Fruit fly (Drosophila melanogaster) whole organism, embryonic: ENCODE data around the gene Sbp2.

Source experiments
- B-H1 ChIP-seq: fragments of 200-800 bp; sonication (Bioruptor generic); IDR thresholded peaks from 3 replicates; pipeline ENCODE4 v1.3.6; 2022; ENCODE audit warnings: missing biosample characterization, missing genetic modification characterization
- Blimp-1 ChIP-seq: fragments of 200-800 bp; sonication (Bioruptor generic); optimal IDR thresholded peaks from 3 replicates; lab custom pipeline; 2018; ENCODE audit warnings: missing biosample characterization, missing genetic modification characterization, mild to moderate bottlenecking, moderate library complexity, missing genetic modification reagents
- Bteb2 ChIP-seq: fragments of 200-800 bp; sonication (Bioruptor generic); optimal IDR thresholded peaks from 2 replicates; lab custom pipeline; 2016; ENCODE audit warnings: missing biosample characterization, missing genetic modification characterization
- CG10565 ChIP-seq: fragments of 200-800 bp; sonication (Bioruptor generic); optimal IDR thresholded peaks from 3 replicates; lab custom pipeline; 2016; ENCODE audit warnings: missing biosample characterization, mild to moderate bottlenecking, missing genetic modification characterization
- CG11247 ChIP-seq: fragments of 200-800 bp; sonication (Bioruptor generic); IDR thresholded peaks from 2 replicates; pipeline ENCODE4 v1.3.6; 2022; ENCODE audit warnings: missing biosample characterization, missing genetic modification characterization
- CG13624 ChIP-seq: fragments of 200-800 bp; sonication (Bioruptor generic); optimal IDR thresholded peaks from 2 replicates; lab custom pipeline; 2016; ENCODE audit warnings: missing biosample characterization, missing genetic modification characterization
- CG14667 ChIP-seq: fragments of 200-800 bp; sonication (Bioruptor generic); IDR thresholded peaks from 2 replicates; pipeline ENCODE4 v1.3.6; 2022; ENCODE audit warnings: missing biosample characterization, missing genetic modification characterization
- CG16815 ChIP-seq: fragments of 200-800 bp; sonication (Bioruptor generic); optimal IDR thresholded peaks from 3 replicates; lab custom pipeline; 2017; ENCODE audit warnings: missing biosample characterization, mild to moderate bottlenecking, missing genetic modification characterization
- CG16863 ChIP-seq: fragments of 200-800 bp; sonication (Bioruptor generic); optimal IDR thresholded peaks from 3 replicates; lab custom pipeline; 2016; ENCODE audit warnings: missing biosample characterization, missing genetic modification characterization
- CG1792 ChIP-seq: fragments of 200-800 bp; sonication (Bioruptor generic); optimal IDR thresholded peaks from 2 replicates; lab custom pipeline; 2016; ENCODE audit warnings: missing biosample characterization, missing genetic modification characterization
- CG2129 ChIP-seq: fragments of 200-800 bp; sonication (Bioruptor generic); IDR thresholded peaks from 2 replicates; pipeline ENCODE4 v1.3.6; 2022; ENCODE audit warnings: missing biosample characterization, missing genetic modification characterization; ENCODE audit not compliant: partially characterized antibody
- CG32532 ChIP-seq: fragments of 200-800 bp; sonication (Bioruptor generic); IDR thresholded peaks from 2 replicates; pipeline ENCODE4 v1.3.6; 2022; ENCODE audit warnings: missing biosample characterization, missing genetic modification characterization
- CG3407 ChIP-seq: fragments of 200-800 bp; sonication (Bioruptor generic); optimal IDR thresholded peaks from 2 replicates; lab custom pipeline; 2018; ENCODE audit warnings: missing biosample characterization, mild to moderate bottlenecking, missing genetic modification characterization
- CG3995 ChIP-seq: fragments of 200-800 bp; sonication (Bioruptor generic); optimal IDR thresholded peaks from 3 replicates; lab custom pipeline; 2016; ENCODE audit warnings: missing biosample characterization, missing genetic modification characterization
- CG43689 ChIP-seq: fragments of 200-800 bp; sonication (Bioruptor generic); IDR thresholded peaks from 2 replicates; pipeline ENCODE4 v1.3.6; 2022; ENCODE audit warnings: missing biosample characterization, missing genetic modification characterization
- CG4424 ChIP-seq: fragments of 200-800 bp; sonication (Bioruptor generic); optimal IDR thresholded peaks from 3 replicates; lab custom pipeline; 2016; ENCODE audit warnings: missing biosample characterization, missing genetic modification characterization
- CG6791 ChIP-seq: fragments of 200-800 bp; sonication (Bioruptor generic); IDR thresholded peaks from 3 replicates; pipeline ENCODE4 v1.3.6; 2022; ENCODE audit warnings: missing biosample characterization, missing genetic modification characterization; ENCODE audit not compliant: partially characterized antibody
- CG8290 ChIP-seq, 3 experiments: fragments of 200-800 bp; sonication (Bioruptor generic); optimal IDR thresholded peaks; 2 replicates each; lab custom pipeline; 2016 to 2019; ENCODE audit warnings: missing biosample characterization in 3 of 3, missing genetic modification characterization in 3 of 3, mild to moderate bottlenecking in 2 of 3, moderate library complexity in 1 of 3
- D ChIP-seq, 2 experiments: fragments of 200-800 bp in 1 of 2; fragments of >200 bp in 1 of 2; sonication (Bioruptor generic) in 1 of 2; optimal IDR thresholded peaks; 2 replicates in 1 of 2; 3 replicates in 1 of 2; lab custom pipeline; 2017; ENCODE audit warnings: mild to moderate bottlenecking in 1 of 2, missing biosample characterization in 1 of 2, missing genetic modification characterization in 1 of 2, missing genetic modification reagents in 1 of 2
- D19A ChIP-seq: fragments of 200-800 bp; optimal IDR thresholded peaks from 3 replicates; lab custom pipeline; 2019; ENCODE audit warnings: missing biosample characterization, mild to moderate bottlenecking, missing genetic modification characterization, moderate library complexity
- Doc3 ChIP-seq: fragments of 200-800 bp; sonication (Bioruptor generic); IDR thresholded peaks from 3 replicates; pipeline ENCODE4 v1.3.6; 2022; ENCODE audit warnings: missing biosample characterization, missing genetic modification characterization; ENCODE audit not compliant: partially characterized antibody
- Dref ChIP-seq: fragments of 200-800 bp; sonication (Bioruptor generic); IDR thresholded peaks from 2 replicates; pipeline ENCODE4 v1.3.6; 2022; ENCODE audit warnings: missing biosample characterization, missing genetic modification characterization
- Hmr ChIP-seq: fragments of 200-800 bp; sonication (Bioruptor generic); optimal IDR thresholded peaks from 3 replicates; lab custom pipeline; 2017; ENCODE audit warnings: mild to moderate bottlenecking, missing biosample characterization, missing genetic modification reagents, missing genetic modification characterization
- Hmx ChIP-seq: fragments of 200-800 bp; sonication (Bioruptor generic); optimal IDR thresholded peaks from 2 replicates; lab custom pipeline; 2016; ENCODE audit warnings: missing biosample characterization, missing genetic modification characterization
- Myb ChIP-seq: fragments of 200-800 bp; sonication (Bioruptor generic); optimal IDR thresholded peaks from 2 replicates; lab custom pipeline; 2016; ENCODE audit warnings: missing biosample characterization, missing genetic modification characterization
- NfI ChIP-seq: fragments of 200-800 bp; sonication (Bioruptor generic); optimal IDR thresholded peaks from 3 replicates; lab custom pipeline; 2018; ENCODE audit warnings: missing biosample characterization, mild to moderate bottlenecking, missing genetic modification characterization, moderate library complexity
- Rfx ChIP-seq: fragments of 200-800 bp; sonication (Bioruptor generic); IDR thresholded peaks from 2 replicates; pipeline ENCODE4 v1.3.6; 2022; ENCODE audit warnings: missing biosample characterization, missing genetic modification characterization
- Rx ChIP-seq: fragments of 200-800 bp; sonication (Bioruptor generic); IDR thresholded peaks from 2 replicates; pipeline ENCODE4 v1.3.6; 2022; ENCODE audit warnings: missing biosample characterization, missing genetic modification characterization
- Tbp ChIP-seq: fragments of >200 bp; optimal IDR thresholded peaks from 2 replicates; lab custom pipeline; 2018; ENCODE audit warnings: missing biosample characterization, missing genetic modification characterization
- Usf ChIP-seq: fragments of 200-800 bp; sonication (Bioruptor generic); optimal IDR thresholded peaks from 2 replicates; lab custom pipeline; 2017; ENCODE audit warnings: missing genotype, missing biosample characterization, missing genetic modification characterization
- Vsx1 ChIP-seq: fragments of 200-800 bp; sonication (Bioruptor generic); optimal IDR thresholded peaks from 2 replicates; lab custom pipeline; 2017; ENCODE audit warnings: missing biosample characterization, mild to moderate bottlenecking, missing genetic modification characterization, missing genetic modification reagents
- ash1 ChIP-seq: fragments of 200-800 bp; sonication (Bioruptor generic); optimal IDR thresholded peaks from 2 replicates; lab custom pipeline; 2018; ENCODE audit warnings: missing biosample characterization, mild to moderate bottlenecking, missing genetic modification characterization
- bigmax ChIP-seq: fragments of 200-800 bp; sonication (Bioruptor generic); optimal IDR thresholded peaks from 2 replicates; lab custom pipeline; 2018; ENCODE audit warnings: missing biosample characterization, mild to moderate bottlenecking, missing genetic modification characterization
- cas ChIP-seq: fragments of 200-800 bp; sonication (Bioruptor generic); IDR thresholded peaks from 2 replicates; pipeline ENCODE4 v1.3.6; 2022; ENCODE audit warnings: missing biosample characterization, missing genetic modification characterization
- caup ChIP-seq: fragments of 200-800 bp; sonication (Bioruptor generic); optimal IDR thresholded peaks from 3 replicates; lab custom pipeline; 2017; ENCODE audit warnings: missing biosample characterization, mild to moderate bottlenecking, missing genetic modification characterization, moderate library complexity; ENCODE audit not compliant: severe bottlenecking
- ci ChIP-seq: fragments of 200-800 bp; sonication (Bioruptor generic); IDR thresholded peaks from 3 replicates; pipeline ENCODE4 v1.3.6; 2022; ENCODE audit warnings: missing biosample characterization, missing genetic modification characterization
- croc ChIP-seq: fragments of 200-800 bp; sonication (Bioruptor generic); conservative IDR thresholded peaks from 3 replicates; pipeline ENCODE4 v1.3.6; 2022; ENCODE audit warnings: missing biosample characterization, missing genetic modification characterization
- en ChIP-seq: fragments of 200-800 bp; sonication (Bioruptor generic); optimal IDR thresholded peaks from 2 replicates; lab custom pipeline; 2016; ENCODE audit warnings: missing biosample characterization, missing genetic modification characterization
- gcm2 ChIP-seq: fragments of 200-800 bp; sonication (Bioruptor generic); optimal IDR thresholded peaks from 2 replicates; lab custom pipeline; 2016; ENCODE audit warnings: missing biosample characterization, missing genetic modification characterization
- gfzf ChIP-seq: fragments of 200-800 bp; sonication (Bioruptor generic); optimal IDR thresholded peaks from 2 replicates; lab custom pipeline; 2016; ENCODE audit warnings: missing biosample characterization, mild to moderate bottlenecking, missing genetic modification characterization, moderate library complexity
- grau ChIP-seq: fragments of 200-800 bp; optimal IDR thresholded peaks from 3 replicates; lab custom pipeline; 2019; ENCODE audit warnings: missing biosample characterization, mild to moderate bottlenecking, missing genetic modification characterization, moderate library complexity
- ham ChIP-seq: fragments of 200-800 bp; sonication (Bioruptor generic); IDR thresholded peaks from 2 replicates; pipeline ENCODE4 v1.3.6; 2022; ENCODE audit warnings: missing biosample characterization, missing genetic modification characterization
- klu ChIP-seq: fragments of 200-800 bp; sonication (Bioruptor generic); IDR thresholded peaks from 2 replicates; pipeline ENCODE4 v1.3.6; 2022; ENCODE audit warnings: missing biosample characterization, missing genetic modification characterization
- otp ChIP-seq: fragments of 200-800 bp; sonication (Bioruptor generic); IDR thresholded peaks from 3 replicates; pipeline ENCODE4, ENCODE4 v1.3.6; 2022; ENCODE audit warnings: missing biosample characterization, missing genetic modification characterization
- sr ChIP-seq: fragments of 200-800 bp; sonication (Bioruptor generic); IDR thresholded peaks from 3 replicates; pipeline ENCODE4 v1.3.6; 2022; ENCODE audit warnings: missing biosample characterization, missing genetic modification characterization
- tin ChIP-seq: fragments of 200-800 bp; sonication (Bioruptor generic); optimal IDR thresholded peaks from 3 replicates; lab custom pipeline; 2016; ENCODE audit warnings: missing biosample characterization, missing genetic modification characterization
- trh ChIP-seq: fragments of 200-800 bp; sonication (Bioruptor generic); optimal IDR thresholded peaks from 2 replicates; lab custom pipeline; 2016; ENCODE audit warnings: missing biosample characterization, missing genetic modification characterization
- tx ChIP-seq: fragments of 200-800 bp; sonication (Bioruptor generic); optimal IDR thresholded peaks from 2 replicates; lab custom pipeline; 2016; ENCODE audit warnings: missing biosample characterization, missing genetic modification characterization
- wor ChIP-seq: fragments of 200-800 bp; sonication (Bioruptor generic); IDR thresholded peaks from 2 replicates; pipeline ENCODE4 v1.3.6; 2022; ENCODE audit warnings: missing biosample characterization, missing genetic modification characterization

Gene Sbp2

DNA sequence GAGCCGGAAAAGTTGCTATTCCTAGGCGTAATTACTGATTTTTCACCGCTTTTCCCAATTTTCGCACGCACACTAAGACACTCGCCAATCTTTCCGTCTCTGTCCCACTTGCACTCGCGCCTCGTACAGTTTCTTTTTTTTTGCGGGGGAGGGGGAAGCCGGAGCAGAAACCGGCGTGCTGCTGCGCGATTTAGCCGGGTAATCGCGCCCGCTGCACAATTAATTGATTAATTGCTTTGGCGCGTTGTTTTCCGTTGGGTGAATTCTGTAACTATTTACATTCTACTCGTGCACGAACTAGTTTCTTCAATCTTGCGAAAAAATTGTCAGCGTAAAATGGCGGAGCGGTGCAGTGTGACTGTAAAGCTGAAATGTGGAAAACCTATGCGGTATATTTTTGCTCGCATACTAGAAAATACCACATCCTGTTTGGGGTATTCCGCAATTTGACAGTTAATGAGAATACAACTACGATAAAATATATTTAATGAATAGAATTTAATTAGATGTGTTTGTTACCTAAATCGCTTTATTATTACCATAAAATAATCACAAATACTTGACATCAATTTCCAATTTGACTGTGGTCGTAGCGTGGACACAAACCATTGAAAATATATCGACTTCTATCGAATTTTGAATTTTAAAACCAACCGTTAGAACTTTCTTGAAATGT, 11.3 kb downstream of the Sbp2 start, which contains the start of gene Cpsf6 (continued):
- TF ChIP-seq CG2129 (GFP tag; lab: Robert Waterston, UW) (no peak), gcm2 (GFP tag; lab: Kevin White, UChicago) (no peak), croc (GFP tag; lab: Robert Waterston, UW) (peak; percentile 34; the same call in 1 of the 3 replicates), wor (no peak), Hmx (peak; percentile 30), gfzf (GFP tag; lab: Kevin White, UChicago) (peak; percentile 79), CG16863 (GFP tag; lab: Kevin White, UChicago) (peak; percentile 17), CG16815 (GFP tag; lab: Kevin White, UChicago) (peak; percentile 22), D (optimal IDR thresholded peaks at IDR 0.05; lab: Kevin White, UChicago) (no peak), D (GFP tag; optimal IDR thresholded peaks at IDR 0.05; lab: Kevin White, UChicago) (peak; percentile 30), Blimp-1 (GFP tag; lab: Kevin White, UChicago) (no peak), klu (no peak), CG1792 (GFP tag; lab: Kevin White, UChicago) (no peak), NfI (GFP tag; lab: Kevin White, UChicago) (peak; percentile 57), Bteb2 (GFP tag; lab: Kevin White, UChicago) (peak; percentile 35), CG11247 (GFP tag; lab: Robert Waterston, UW) (peak; percentile 39; the same call in 1 of the 2 replicates), caup (GFP tag; lab: Kevin White, UChicago) (peak; percentile 16), Hmr (GFP tag; lab: Kevin White, UChicago) (peak; percentile 57), CG13624 (no peak), CG8290 (GFP tag; optimal IDR thresholded peaks at IDR 0.05; lab: Kevin White, UChicago) (peak; percentile 9), CG8290 (tag; optimal IDR thresholded peaks at IDR 0.05; lab: Kevin White, UChicago) (no peak), Rfx (GFP tag; lab: Robert Waterston, UW) (peak; percentile 70), trh (GFP tag; lab: Kevin White, UChicago) (no peak), CG3995 (GFP tag; lab: Kevin White, UChicago) (no peak), CG10565 (no peak), CG3407 (GFP tag; lab: Kevin White, UChicago) (no peak), tin (peak; percentile 63), otp (GFP tag; lab: Robert Waterston, UW) (no peak), Usf (peak; percentile 8), Vsx1 (GFP tag; lab: Kevin White, UChicago) (peak; percentile 8), CG32532 (GFP tag; lab: Robert Waterston, UW) (peak; percentile 72), Myb (peak; percentile 94), Doc3 (GFP tag; lab: Robert Waterston, UW) (no peak), CG4424 (GFP tag; lab: Kevin White, UChicago) (peak; percentile 60), en (GFP tag; lab: Kevin White, UChicago) (no peak), cas (GFP tag; lab: Robert Waterston, UW) (peak; percentile 54; the same call in 1 of the 2 replicates), ci (GFP tag; lab: Robert Waterston, UW) (peak; percentile 82), CG14667 (GFP tag; lab: Robert Waterston, UW) (peak; percentile 30; the same call in 1 of the 2 replicates), CG6791 (no peak), ham (GFP tag; lab: Robert Waterston, UW) (no peak), tx (GFP tag; lab: Kevin White, UChicago) (peak; percentile 13), Rx (0 out of 2 replicates have a peak, but pooled peaks have one; percentile 6), Tbp (GFP tag; lab: Kevin White, UChicago) (peak; percentile 27), Dref (GFP tag; lab: Robert Waterston, UW) (peak; percentile 76), B-H1 (GFP tag; lab: Robert Waterston, UW) (no peak; the same call in 2 of the 3 replicates), ash1 (GFP tag; lab: Kevin White, UChicago) (no peak), CG43689 (no peak), bigmax (no peak), D19A (peak; percentile 37), grau (tag; lab: Kevin White, UChicago) (peak; percentile 75), sr (GFP tag; lab: Robert Waterston, UW) (0 out of 3 replicates have a peak, but pooled peaks have one; percentile 2)
